Fruit fly (Drosophila melanogaster) whole organism, embryonic: ENCODE results near the gene Svil.

Source experiments
- ATbp ChIP-seq: fragments of 200-800 bp; sonication (Bioruptor generic); optimal IDR thresholded peaks from 2 replicates; lab custom pipeline; 2017; ENCODE audit warnings: missing biosample characterization, mild to moderate bottlenecking, missing genetic modification characterization, missing genetic modification reagents
- Abd-B ChIP-seq: fragments of 200-800 bp; sonication (Bioruptor generic); optimal IDR thresholded peaks from 2 replicates; lab custom pipeline; 2018; ENCODE audit warnings: missing biosample characterization, mild to moderate bottlenecking, missing genetic modification characterization, moderate library complexity
- Bgb ChIP-seq: fragments of 200-800 bp; sonication (Bioruptor generic); IDR thresholded peaks from 2 replicates; pipeline ENCODE4 v1.3.6; 2022; ENCODE audit warnings: missing biosample characterization, missing genetic modification characterization; ENCODE audit not compliant: partially characterized antibody
- Blimp-1 ChIP-seq: fragments of 200-800 bp; sonication (Bioruptor generic); optimal IDR thresholded peaks from 3 replicates; lab custom pipeline; 2018; ENCODE audit warnings: missing biosample characterization, missing genetic modification characterization, mild to moderate bottlenecking, moderate library complexity, missing genetic modification reagents
- CG10366 ChIP-seq: fragments of 200-800 bp; sonication (Bioruptor generic); IDR thresholded peaks from 2 replicates; pipeline ENCODE4 v1.3.6; 2022; ENCODE audit warnings: missing biosample characterization, missing genetic modification characterization
- CG10979 ChIP-seq: fragments of 200-800 bp; sonication (Bioruptor generic); optimal IDR thresholded peaks from 2 replicates; lab custom pipeline; 2018; ENCODE audit warnings: missing biosample characterization, mild to moderate bottlenecking, missing genetic modification characterization, moderate library complexity
- CG11504 ChIP-seq: fragments of 200-800 bp; sonication (Bioruptor generic); optimal IDR thresholded peaks from 3 replicates; lab custom pipeline; 2019; ENCODE audit warnings: missing biosample characterization, mild to moderate bottlenecking, missing genetic modification characterization, moderate library complexity
- CG12071 ChIP-seq: fragments of 200-800 bp; sonication (Bioruptor generic); optimal IDR thresholded peaks from 3 replicates; lab custom pipeline; 2018; ENCODE audit warnings: missing biosample characterization, mild to moderate bottlenecking, missing genetic modification characterization
- CG12391 ChIP-seq: fragments of 200-800 bp; sonication (Bioruptor generic); optimal IDR thresholded peaks from 3 replicates; lab custom pipeline; 2018; ENCODE audit warnings: missing biosample characterization, mild to moderate bottlenecking, missing genetic modification characterization, moderate library complexity
- CG13424 ChIP-seq: fragments of 200-800 bp; sonication (Bioruptor generic); optimal IDR thresholded peaks from 2 replicates; lab custom pipeline; 2019; ENCODE audit warnings: missing biosample characterization, mild to moderate bottlenecking, missing genetic modification characterization, moderate library complexity
- CG17328 ChIP-seq: fragments of 200-800 bp; sonication (Bioruptor generic); IDR thresholded peaks from 2 replicates; pipeline ENCODE4 v1.3.6; 2022; ENCODE audit warnings: missing biosample characterization, missing genetic modification characterization
- CG17359 ChIP-seq: fragments of 200-800 bp; sonication (Bioruptor generic); optimal IDR thresholded peaks from 3 replicates; lab custom pipeline; 2018; ENCODE audit warnings: missing biosample characterization, mild to moderate bottlenecking, missing genetic modification characterization, moderate library complexity
- CG17802 ChIP-seq: fragments of 200-800 bp; sonication (Bioruptor generic); optimal IDR thresholded peaks from 2 replicates; lab custom pipeline; 2018; ENCODE audit warnings: missing biosample characterization, mild to moderate bottlenecking, missing genetic modification characterization, moderate library complexity
- CG17829 ChIP-seq: fragments of 200-800 bp; optimal IDR thresholded peaks from 2 replicates; lab custom pipeline; 2019; ENCODE audit warnings: missing biosample characterization, mild to moderate bottlenecking, missing genetic modification characterization, moderate library complexity
- CG1792 ChIP-seq: fragments of 200-800 bp; sonication (Bioruptor generic); optimal IDR thresholded peaks from 2 replicates; lab custom pipeline; 2016; ENCODE audit warnings: missing biosample characterization, missing genetic modification characterization
- CG18262 ChIP-seq: fragments of 200-800 bp; optimal IDR thresholded peaks from 3 replicates; lab custom pipeline; 2019; ENCODE audit warnings: missing biosample characterization, mild to moderate bottlenecking, missing genetic modification characterization, moderate library complexity
- CG18476 ChIP-seq: fragments of 200-800 bp; sonication (Bioruptor generic); optimal IDR thresholded peaks from 2 replicates; lab custom pipeline; 2016; ENCODE audit warnings: missing biosample characterization, mild to moderate bottlenecking, missing genetic modification characterization
- CG2678 ChIP-seq: fragments of 200-800 bp; sonication (Bioruptor generic); optimal IDR thresholded peaks from 3 replicates; lab custom pipeline; 2019; ENCODE audit warnings: missing biosample characterization, mild to moderate bottlenecking, missing genetic modification characterization, moderate library complexity
- CG30403 ChIP-seq: fragments of 200-800 bp; sonication (Bioruptor generic); optimal IDR thresholded peaks from 3 replicates; lab custom pipeline; 2016; ENCODE audit warnings: missing biosample characterization, missing genetic modification characterization
- CG31441 ChIP-seq: fragments of 200-800 bp; sonication (Bioruptor generic); IDR thresholded peaks from 2 replicates; pipeline ENCODE4 v1.3.6; 2022; ENCODE audit warnings: missing biosample characterization, missing genetic modification characterization
- CG5953 ChIP-seq: fragments of 200-800 bp; sonication (Bioruptor generic); IDR thresholded peaks from 2 replicates; pipeline ENCODE4 v1.3.6; 2022; ENCODE audit warnings: missing biosample characterization, missing genetic modification characterization
- CG7839 ChIP-seq: fragments of 200-800 bp; sonication (Bioruptor generic); optimal IDR thresholded peaks from 3 replicates; lab custom pipeline; 2018; ENCODE audit warnings: missing biosample characterization, mild to moderate bottlenecking, missing genetic modification characterization, moderate library complexity
- CG8388 ChIP-seq: fragments of 200-800 bp; sonication (Bioruptor generic); optimal IDR thresholded peaks from 2 replicates; lab custom pipeline; 2019; ENCODE audit warnings: missing biosample characterization, mild to moderate bottlenecking, missing genetic modification characterization, moderate library complexity
- D19A ChIP-seq: fragments of 200-800 bp; optimal IDR thresholded peaks from 3 replicates; lab custom pipeline; 2019; ENCODE audit warnings: missing biosample characterization, mild to moderate bottlenecking, missing genetic modification characterization, moderate library complexity
- Med ChIP-seq: fragments of 200-800 bp; sonication (Bioruptor generic); peaks from one replicate; lab custom pipeline; 2016; ENCODE audit warnings: missing biosample characterization, missing genetic modification characterization, mild to moderate bottlenecking, inconsistent platforms, moderate library complexity
- Mrtf ChIP-seq: fragments of 200-800 bp; sonication (Bioruptor generic); IDR thresholded peaks from 3 replicates; pipeline ENCODE4 v1.3.6; 2022; ENCODE audit warnings: missing biosample characterization, missing genetic modification characterization
- Oli ChIP-seq: fragments of 200-800 bp; sonication (Bioruptor generic); optimal IDR thresholded peaks from 2 replicates; lab custom pipeline; 2018; ENCODE audit warnings: missing biosample characterization, mild to moderate bottlenecking, missing genetic modification characterization, moderate library complexity
- Sox102F ChIP-seq: fragments of 200-800 bp; sonication (Bioruptor generic); optimal IDR thresholded peaks from 2 replicates; lab custom pipeline; 2018; ENCODE audit warnings: missing biosample characterization, mild to moderate bottlenecking, missing genetic modification characterization, moderate library complexity
- Ssrp ChIP-seq: fragments of 200-800 bp; sonication (Bioruptor generic); optimal IDR thresholded peaks from 2 replicates; lab custom pipeline; 2018; ENCODE audit warnings: missing biosample characterization, mild to moderate bottlenecking, missing genetic modification characterization, moderate library complexity
- Xbp1 ChIP-seq: fragments of 200-800 bp; sonication (Bioruptor generic); optimal IDR thresholded peaks from 3 replicates; lab custom pipeline; 2016; ENCODE audit warnings: missing biosample characterization, mild to moderate bottlenecking, missing genetic modification characterization
- Xrp1 ChIP-seq: fragments of 200-800 bp; sonication (Bioruptor generic); IDR thresholded peaks from 2 replicates; pipeline ENCODE4 v1.3.6; 2022; ENCODE audit warnings: missing biosample characterization, missing genetic modification characterization
- ap ChIP-seq: fragments of 200-800 bp; sonication (Bioruptor generic); IDR thresholded peaks from 2 replicates; pipeline ENCODE4 v1.3.6; 2022; ENCODE audit warnings: missing biosample characterization, missing genetic modification characterization
- bsh ChIP-seq, 2 experiments: fragments of 200-800 bp; sonication (Bioruptor generic); optimal IDR thresholded peaks; 2 replicates each; lab custom pipeline; 2017 to 2018; ENCODE audit warnings: mild to moderate bottlenecking in 2 of 2, missing biosample characterization in 2 of 2, missing genetic modification characterization in 2 of 2, moderate library complexity in 1 of 2
- cad ChIP-seq: fragments of >200 bp; optimal IDR thresholded peaks from 2 replicates; lab custom pipeline; 2017; ENCODE audit warnings: missing biosample characterization, missing genetic modification characterization
- dmrt99B ChIP-seq: fragments of 200-800 bp; sonication (Bioruptor generic); optimal IDR thresholded peaks from 2 replicates; lab custom pipeline; 2018; ENCODE audit warnings: missing biosample characterization, mild to moderate bottlenecking, missing genetic modification characterization, moderate library complexity
- gem ChIP-seq: fragments of 200-800 bp; sonication (Bioruptor generic); optimal IDR thresholded peaks from 2 replicates; lab custom pipeline; 2019; ENCODE audit warnings: missing biosample characterization, mild to moderate bottlenecking, missing genetic modification characterization, moderate library complexity
- grau ChIP-seq: fragments of 200-800 bp; optimal IDR thresholded peaks from 3 replicates; lab custom pipeline; 2019; ENCODE audit warnings: missing biosample characterization, mild to moderate bottlenecking, missing genetic modification characterization, moderate library complexity
- hth ChIP-seq: fragments of >200 bp; optimal IDR thresholded peaks from 2 replicates; lab custom pipeline; 2017; ENCODE audit warnings: inconsistent platforms
- lola ChIP-seq, 3 experiments: fragments of >200 bp in 2 of 3; fragments of 200-800 bp in 1 of 3; sonication (Bioruptor generic) in 1 of 3; optimal IDR thresholded peaks; 2 replicates each; lab custom pipeline; 2017 to 2019; ENCODE audit warnings: missing biosample characterization in 3 of 3, missing genetic modification characterization in 3 of 3, mild to moderate bottlenecking in 1 of 3, moderate library complexity in 1 of 3
- lov ChIP-seq, 2 experiments: fragments of 200-800 bp in 1 of 2; fragments of >200 bp in 1 of 2; sonication (Bioruptor generic) in 1 of 2; IDR thresholded peaks in 1 of 2; optimal IDR thresholded peaks in 1 of 2; 2 replicates in 1 of 2; 3 replicates in 1 of 2; pipeline versions ENCODE4 v1.3.6 to Lab custom; 2017 to 2022; ENCODE audit warnings: missing biosample characterization in 1 of 2, missing genetic modification characterization in 1 of 2
- nmo ChIP-seq: fragments of 200-800 bp; sonication (Bioruptor generic); optimal IDR thresholded peaks from 2 replicates; lab custom pipeline; 2018; ENCODE audit warnings: missing biosample characterization, mild to moderate bottlenecking, missing genetic modification characterization, moderate library complexity
- phol ChIP-seq: fragments of 200-800 bp; sonication (Bioruptor generic); optimal IDR thresholded peaks from 3 replicates; lab custom pipeline; 2018; ENCODE audit warnings: missing biosample characterization, mild to moderate bottlenecking, missing genetic modification characterization, moderate library complexity
- row ChIP-seq: fragments of 200-800 bp; sonication (Bioruptor generic); IDR thresholded peaks from 3 replicates; pipeline ENCODE4 v1.3.6; 2022; ENCODE audit warnings: missing biosample characterization, missing genetic modification characterization
- run ChIP-seq: fragments of 200-800 bp; sonication (Bioruptor generic); optimal IDR thresholded peaks from 3 replicates; lab custom pipeline; 2018; ENCODE audit warnings: missing biosample characterization, mild to moderate bottlenecking, missing genetic modification characterization
- sens ChIP-seq: fragments of 200-800 bp; sonication (Bioruptor generic); peaks from one replicate; lab custom pipeline; 2016; ENCODE audit warnings: missing biosample characterization, missing genetic modification characterization
- sisA ChIP-seq: fragments of 200-800 bp; sonication (Bioruptor generic); IDR thresholded peaks from 2 replicates; pipeline ENCODE4 v1.3.6; 2022; ENCODE audit warnings: missing biosample characterization, missing genetic modification characterization
- unpg ChIP-seq: fragments of 200-800 bp; sonication (Bioruptor generic); optimal IDR thresholded peaks from 3 replicates; lab custom pipeline; 2018; ENCODE audit warnings: missing biosample characterization, mild to moderate bottlenecking, missing genetic modification characterization, moderate library complexity

The Svil gene

dm6 chr3L:2399788-2400187, 22.3 kb downstream of the Svil start:
- TF ChIP-seq Med (GFP tag; lab: Kevin White, UChicago): peak; percentile 64
- peak; percentile 39; the same call in 1 of the 2 replicates for TF ChIP-seq ap (GFP tag; lab: Robert Waterston, UW)
- peak; percentile 44 for TF ChIP-seq CG10979 (tag; lab: Kevin White, UChicago)
- peak; percentile 43 for TF ChIP-seq unpg
- TF ChIP-seq Bgb (GFP tag; lab: Robert Waterston, UW): no peak
- TF ChIP-seq Abd-B: no peak
- peak in 1 of 2 experiments; percentile 70 for TF ChIP-seq bsh (GFP tag; optimal IDR thresholded peaks at IDR 0.05; lab: Kevin White, UChicago)
- no peak for TF ChIP-seq CG18476 (GFP tag; lab: Kevin White, UChicago)
- TF ChIP-seq Mrtf (GFP tag; lab: Robert Waterston, UW): no peak
- peak; percentile 21 for TF ChIP-seq CG17829
- TF ChIP-seq gem (tag; lab: Kevin White, UChicago): peak; percentile 52
- no peak for TF ChIP-seq CG1792 (GFP tag; lab: Kevin White, UChicago)
- TF ChIP-seq lov (optimal IDR thresholded peaks at IDR 0.05; lab: Kevin White, UChicago): no peak
- TF ChIP-seq lov (GFP tag; IDR thresholded peaks at IDR 0.05; lab: Robert Waterston, UW): 0 out of 3 replicates have a peak, but pooled peaks have one; percentile 48
- no peak for TF ChIP-seq CG17802
- TF ChIP-seq hth (lab: Kevin White, UChicago): no peak
- peak; percentile 37; the same call in 1 of the 2 replicates for TF ChIP-seq Xrp1 (GFP tag; lab: Robert Waterston, UW)
- TF ChIP-seq Ssrp (tag; lab: Kevin White, UChicago): peak; percentile 27
- peak; percentile 9 for TF ChIP-seq grau (tag; lab: Kevin White, UChicago)
- peak; percentile 18 for TF ChIP-seq CG18262 (tag; lab: Kevin White, UChicago)
- TF ChIP-seq Blimp-1 (GFP tag; lab: Kevin White, UChicago): peak; percentile 45
- peak; percentile 10 for TF ChIP-seq dmrt99B
- peak; percentile 33 for TF ChIP-seq nmo (GFP tag; lab: Kevin White, UChicago)
- TF ChIP-seq CG11504 (tag; lab: Kevin White, UChicago): no peak
- no peak for TF ChIP-seq cad (GFP tag; lab: Kevin White, UChicago)
- peak; percentile 20 for TF ChIP-seq D19A (tag; lab: Kevin White, UChicago)
- 0 out of 2 replicates have a peak, but pooled peaks have one; percentile 8 for TF ChIP-seq CG10366 (GFP tag; lab: Robert Waterston, UW)
- TF ChIP-seq CG17359 (tag; lab: Kevin White, UChicago): peak; percentile 31
- TF ChIP-seq CG7839 (tag; lab: Kevin White, UChicago): peak; percentile 5
- 0 out of 2 replicates have a peak, but pooled peaks have one; percentile 13 for TF ChIP-seq sisA (GFP tag; lab: Robert Waterston, UW)
- TF ChIP-seq CG31441: peak; percentile 38
- TF ChIP-seq CG2678 (tag; lab: Kevin White, UChicago): peak; percentile 12
- TF ChIP-seq run: no peak
- peak in 1 of 3 experiments; percentile 29 for TF ChIP-seq lola (GFP tag; optimal IDR thresholded peaks at IDR 0.05; lab: Kevin White, UChicago)
- TF ChIP-seq CG17328 (GFP tag; lab: Robert Waterston, UW): peak; percentile 23; the same call in 1 of the 2 replicates
- peak; percentile 20 for TF ChIP-seq CG13424
- TF ChIP-seq row (GFP tag; lab: Robert Waterston, UW): 0 out of 3 replicates have a peak, but pooled peaks have one; percentile 12
- TF ChIP-seq Sox102F: peak; percentile 58
- TF ChIP-seq ATbp (GFP tag; lab: Kevin White, UChicago): peak; percentile 4
- peak; percentile 35 for TF ChIP-seq CG8388 (GFP tag; lab: Kevin White, UChicago)
- TF ChIP-seq phol (tag; lab: Kevin White, UChicago): peak; percentile 17
- peak; percentile 3 for TF ChIP-seq Oli (tag; lab: Kevin White, UChicago)
- TF ChIP-seq Xbp1 (GFP tag; lab: Kevin White, UChicago): peak; percentile 15
- peak; percentile 73 for TF ChIP-seq sens (GFP tag; lab: Kevin White, UChicago)
- peak; percentile 14 for TF ChIP-seq CG30403 (GFP tag; lab: Kevin White, UChicago)
- no peak for TF ChIP-seq CG12071 (GFP tag; lab: Kevin White, UChicago)
- TF ChIP-seq CG5953 (GFP tag; lab: Robert Waterston, UW): no peak
- TF ChIP-seq CG12391 (tag; lab: Kevin White, UChicago): peak; percentile 11
- TF ChIP-seq, all 482 proteins: peak for 35
